Worm (Caenorhabditis elegans) whole organism, L3 larva: ENCODE data around the gene C16C8.4.
"Not testable (repeated sequence)": the region's sequence is repeated elsewhere in the genome, so short reads cannot be mapped to it uniquely, and the experiment has no call there.

Experiments used
- R02D3.7 ChIP-seq: fragments of 150-350 bp; optimal IDR thresholded peaks from 2 replicates; lab custom pipeline; 2014; ENCODE audit warnings: missing biosample characterization, missing genetic modification characterization
- ama-1 ChIP-seq: fragments of 150-350 bp; optimal IDR thresholded peaks from 2 replicates; lab custom pipeline; 2018
- ceh-16 ChIP-seq: sonication (generic microtip); optimal IDR thresholded peaks from 2 replicates; lab custom pipeline; 2017; ENCODE audit warnings: missing biosample characterization, missing genetic modification characterization
- ceh-28 ChIP-seq: fragments of 150-350 bp; optimal IDR thresholded peaks from 2 replicates; lab custom pipeline; 2014; ENCODE audit warnings: missing biosample characterization, missing genetic modification reagents, missing genetic modification characterization
- ceh-82 ChIP-seq: fragments of 150-350 bp; optimal IDR thresholded peaks from 2 replicates; lab custom pipeline; 2014; ENCODE audit warnings: missing biosample characterization, missing genetic modification characterization
- daf-12 ChIP-seq: fragments of 150-350 bp; optimal IDR thresholded peaks from 2 replicates; lab custom pipeline; 2014; ENCODE audit warnings: missing biosample characterization, missing genetic modification reagents, missing genetic modification characterization
- egl-5 ChIP-seq: fragments of 150-350 bp; optimal IDR thresholded peaks from 2 replicates; lab custom pipeline; 2017; ENCODE audit warnings: missing biosample characterization, missing genetic modification reagents, missing genetic modification characterization, inconsistent platforms
- elt-1 ChIP-seq: fragments of 150-350 bp; optimal IDR thresholded peaks from 2 replicates; lab custom pipeline; 2014; ENCODE audit warnings: missing biosample characterization, missing genetic modification characterization
- elt-2 ChIP-seq: sonication (generic microtip); optimal IDR thresholded peaks from 2 replicates; lab custom pipeline; 2016; ENCODE audit warnings: missing genetic modification reagents, mild to moderate bottlenecking, missing genetic modification characterization, missing compliant biosample characterization
- elt-3 ChIP-seq, 3 experiments: fragments of 150-350 bp in 1 of 3; sonication (generic microtip) in 2 of 3; optimal IDR thresholded peaks; 2 replicates in 2 of 3; 4 replicates in 1 of 3; lab custom pipeline; 2014 to 2017; ENCODE audit warnings: missing biosample characterization in 3 of 3, missing genetic modification characterization in 3 of 3
- eor-1 ChIP-seq, 2 experiments: fragments of 150-350 bp; optimal IDR thresholded peaks; 2 replicates each; lab custom pipeline; 2014 to 2018; ENCODE audit warnings: missing biosample characterization in 2 of 2, missing genetic modification characterization in 2 of 2
- fkh-10 ChIP-seq: sonication (generic microtip); optimal IDR thresholded peaks from 2 replicates; lab custom pipeline; 2017; ENCODE audit warnings: missing biosample characterization, missing genetic modification reagents, missing genetic modification characterization
- fkh-2 ChIP-seq: fragments of 150-350 bp; optimal IDR thresholded peaks from 2 replicates; lab custom pipeline; 2014; ENCODE audit warnings: missing biosample characterization, missing genetic modification reagents, missing genetic modification characterization
- fos-1 ChIP-seq: fragments of 150-350 bp; optimal IDR thresholded peaks from 2 replicates; lab custom pipeline; 2014; ENCODE audit warnings: missing biosample characterization, missing genetic modification characterization
- hmg-11 ChIP-seq: sonication (generic microtip); optimal IDR thresholded peaks from 2 replicates; lab custom pipeline; 2016; ENCODE audit warnings: missing genetic modification characterization, missing compliant biosample characterization
- lin-15B ChIP-seq: fragments of 150-350 bp; optimal IDR thresholded peaks from 2 replicates; lab custom pipeline; 2014; ENCODE audit warnings: missing biosample characterization, missing genetic modification characterization
- lsy-12 ChIP-seq: sonication (generic microtip); optimal IDR thresholded peaks from 2 replicates; lab custom pipeline; 2016; ENCODE audit warnings: mild to moderate bottlenecking, missing genetic modification characterization, missing compliant biosample characterization
- mdl-1 ChIP-seq: fragments of 150-350 bp; optimal IDR thresholded peaks from 2 replicates; lab custom pipeline; 2014; ENCODE audit warnings: missing biosample characterization, missing genetic modification characterization
- mml-1 ChIP-seq: fragments of 150-350 bp; sonication (generic microtip); optimal IDR thresholded peaks from 3 replicates; lab custom pipeline; 2014; ENCODE audit warnings: missing biosample characterization, missing genetic modification characterization
- nfya-1 ChIP-seq: sonication (generic microtip); optimal IDR thresholded peaks from 2 replicates; lab custom pipeline; 2017; ENCODE audit warnings: missing genetic modification characterization, mild to moderate bottlenecking, missing compliant biosample characterization, antibody characterized with exemption, moderate library complexity; ENCODE audit not compliant: insufficient read depth
- nhr-12 ChIP-seq: fragments of 150-350 bp; optimal IDR thresholded peaks from 2 replicates; lab custom pipeline; 2014; ENCODE audit warnings: missing biosample characterization, missing genetic modification characterization
- nhr-23 ChIP-seq: fragments of 150-350 bp; optimal IDR thresholded peaks from 2 replicates; lab custom pipeline; 2014; ENCODE audit warnings: missing biosample characterization, missing genetic modification reagents, missing genetic modification characterization
- nhr-237 ChIP-seq: fragments of 150-350 bp; optimal IDR thresholded peaks from 2 replicates; lab custom pipeline; 2014; ENCODE audit warnings: missing biosample characterization, missing genetic modification characterization
- nhr-25 ChIP-seq: sonication (generic microtip); optimal IDR thresholded peaks from 2 replicates; lab custom pipeline; 2017; ENCODE audit warnings: missing biosample characterization, missing genetic modification characterization
- nhr-28 ChIP-seq: fragments of 150-350 bp; optimal IDR thresholded peaks from 2 replicates; lab custom pipeline; 2014; ENCODE audit warnings: missing biosample characterization, missing genetic modification characterization
- nhr-43 ChIP-seq: sonication (generic microtip); optimal IDR thresholded peaks from 2 replicates; lab custom pipeline; 2016; ENCODE audit warnings: mild to moderate bottlenecking, missing genetic modification characterization, missing compliant biosample characterization; ENCODE audit not compliant: poor library complexity, severe bottlenecking
- nhr-67 ChIP-seq: fragments of 150-350 bp; optimal IDR thresholded peaks from 2 replicates; lab custom pipeline; 2014; ENCODE audit warnings: missing biosample characterization, missing genetic modification characterization
- nhr-77 ChIP-seq: fragments of 150-350 bp; optimal IDR thresholded peaks from 2 replicates; lab custom pipeline; 2014; ENCODE audit warnings: missing biosample characterization, missing genetic modification characterization
- pha-4 ChIP-seq: fragments of 150-350 bp; optimal IDR thresholded peaks from 2 replicates; lab custom pipeline; 2014; ENCODE audit warnings: missing biosample characterization, missing genetic modification reagents, missing genetic modification characterization
- pqm-1 ChIP-seq: fragments of 150-350 bp; optimal IDR thresholded peaks from 2 replicates; lab custom pipeline; 2017; ENCODE audit warnings: missing biosample characterization, missing genetic modification characterization, inconsistent platforms
- sea-2 ChIP-seq: fragments of 150-350 bp; sonication (generic microtip); optimal IDR thresholded peaks from 4 replicates; lab custom pipeline; 2014; ENCODE audit warnings: missing biosample characterization, missing genetic modification reagents, missing genetic modification characterization
- snpc-4 ChIP-seq: fragments of 150-350 bp; optimal IDR thresholded peaks from 2 replicates; lab custom pipeline; 2014; ENCODE audit warnings: missing biosample characterization, missing genetic modification characterization
- ztf-11 ChIP-seq: fragments of 150-350 bp; optimal IDR thresholded peaks from 2 replicates; lab custom pipeline; 2014; ENCODE audit warnings: missing biosample characterization, missing genetic modification characterization
- ztf-4 ChIP-seq: fragments of 150-350 bp; optimal IDR thresholded peaks from 2 replicates; lab custom pipeline; 2014; ENCODE audit warnings: missing biosample characterization, missing genetic modification characterization

Gene C16C8.4

ce11 chrII:3472316-3472715 is 28.1 kb upstream of the C16C8.4 start, which contains the start of gene Y49F6B.12:
Y49F6B.12 (minus strand) TSS chrII:3472416.
- TF ChIP-seq pqm-1: no peak
- no peak for TF ChIP-seq elt-3 (tag; optimal IDR thresholded peaks at IDR 0.05; lab: Kevin White, UChicago)
- TF ChIP-seq pha-4 (tag; lab: Kevin White, UChicago): no peak
- TF ChIP-seq fos-1: no peak
- TF ChIP-seq mdl-1 (tag; lab: Kevin White, UChicago): no peak
- no peak for TF ChIP-seq mml-1 (tag; lab: Kevin White, UChicago)
- TF ChIP-seq elt-2: no peak
- TF ChIP-seq ztf-4 (tag; lab: Kevin White, UChicago): no peak
- no peak for TF ChIP-seq ama-1
- TF ChIP-seq snpc-4 (tag; lab: Kevin White, UChicago): no peak
- TF ChIP-seq ceh-82: no peak
- TF ChIP-seq elt-1 (tag; lab: Kevin White, UChicago): no peak
- no peak for TF ChIP-seq daf-12 (tag; lab: Kevin White, UChicago)
- TF ChIP-seq lsy-12 (tag; lab: Kevin White, UChicago): no peak
- TF ChIP-seq nhr-28 (tag; lab: Kevin White, UChicago): no peak
- TF ChIP-seq eor-1 (tag; optimal IDR thresholded peaks at IDR 0.05; lab: Kevin White, UChicago): no peak
- TF ChIP-seq ceh-16 (tag; lab: Kevin White, UChicago): no peak
- TF ChIP-seq fkh-2 (tag; lab: Kevin White, UChicago): no peak

- TF ChIP-seq mdl-1 (tag; lab: Kevin White, UChicago) (no peak), fos-1 (no peak), eor-1 (tag; optimal IDR thresholded peaks at IDR 0.05; lab: Kevin White, UChicago) (no peak)
- TF ChIP-seq, all 47 proteins: peak for 0
Measured at ce11 chrII:3471603-3472002, 27.4 kb upstream of the C16C8.4 start, which contains the start of gene Y49F6B.13. Y49F6B.13 (minus strand) TSS chrII:3471703.

- TF ChIP-seq nhr-12 (no peak), sea-2 (no peak), ceh-28 (tag; lab: Kevin White, UChicago) (no peak), mml-1 (tag; lab: Kevin White, UChicago) (no peak), ama-1 (no peak), egl-5 (tag; lab: Kevin White, UChicago) (no peak), fos-1 (no peak), nfya-1 (tag; lab: Kevin White, UChicago) (no peak), nhr-77 (tag; lab: Kevin White, UChicago) (no peak), nhr-25 (tag; lab: Kevin White, UChicago) (no peak), ztf-11 (tag; lab: Kevin White, UChicago) (no peak)
Measured at ce11 chrII:3470549-3470948, 26.4 kb upstream of the C16C8.4 start, which contains the start of gene Y49F6B.20. Y49F6B.20 (minus strand) TSS chrII:3470649.

ce11 chrII:3464580-3464979 is 20.4 kb upstream of the C16C8.4 start, which contains the start of gene C16C8.10:
C16C8.10 (minus strand) TSS chrII:3464680.
- TF ChIP-seq nhr-43, nhr-67, ceh-16 (tag; lab: Kevin White, UChicago): not testable (repeated sequence)

ce11 chrII:3463097-3463496 is 18.9 kb upstream of the C16C8.4 start, which contains the start of gene C16C8.9:
C16C8.9 (minus strand) TSS chrII:3463197.
- TF ChIP-seq elt-1 (tag; lab: Kevin White, UChicago): no peak
- TF ChIP-seq nhr-237 (tag; lab: Kevin White, UChicago): no peak
- no peak for TF ChIP-seq lsy-12 (tag; lab: Kevin White, UChicago)
- no peak for TF ChIP-seq nhr-23 (tag; lab: Kevin White, UChicago)
- no peak for TF ChIP-seq snpc-4 (tag; lab: Kevin White, UChicago)
- no peak for TF ChIP-seq hmg-11 (tag; lab: Kevin White, UChicago)
- no peak for TF ChIP-seq elt-2
- no peak for TF ChIP-seq pha-4 (tag; lab: Kevin White, UChicago)
- TF ChIP-seq daf-12 (tag; lab: Kevin White, UChicago): no peak
- no peak for TF ChIP-seq R02D3.7
- TF ChIP-seq egl-5 (tag; lab: Kevin White, UChicago): no peak
- TF ChIP-seq eor-1 (tag; optimal IDR thresholded peaks at IDR 0.05; lab: Kevin White, UChicago): no peak
- TF ChIP-seq ztf-4 (tag; lab: Kevin White, UChicago): no peak
- TF ChIP-seq fos-1: no peak
- no peak for TF ChIP-seq mml-1 (tag; lab: Kevin White, UChicago)
- no peak for TF ChIP-seq lin-15B (tag; lab: Kevin White, UChicago)
- TF ChIP-seq nhr-67 (tag; lab: Kevin White, UChicago): no peak
- no peak for TF ChIP-seq fkh-10 (GFP tag; lab: Kevin White, UChicago)
- TF ChIP-seq nhr-28 (tag; lab: Kevin White, UChicago): no peak
